Worm (Caenorhabditis elegans) whole organism, L4/young adult: ENCODE results near the gene athp-1.

Source experiments
- W03F9.2 ChIP-seq: fragments of 150-350 bp; optimal IDR thresholded peaks from 2 replicates; lab custom pipeline; 2014; ENCODE audit warnings: missing biosample characterization, missing genetic modification characterization
- him-1 ChIP-seq: sonication (generic microtip); optimal IDR thresholded peaks from 2 replicates; lab custom pipeline; 2016; ENCODE audit warnings: missing genotype, missing genetic modification reagents, missing genetic modification characterization, missing compliant biosample characterization

- TF ChIP-seq him-1 (no peak), W03F9.2 (no peak)
Measured at ce11 chrIII:10894220-10894619, 12.7 kb downstream of the athp-1 start, which contains the start of gene fbxb-87.
